Fruit fly (Drosophila melanogaster): ENCODE results near the gene CG7606.

The CG7606 gene

dm6 chr3R:17604880-17605667 is 8.7 kb downstream of the CG7606 start (continued):
- TF ChIP-seq CG10431 (GFP tag; optimal IDR thresholded peaks at IDR 0.05) (no peak), sc (optimal IDR thresholded peaks at IDR 0.05) (no peak), sc (GFP tag; optimal IDR thresholded peaks at IDR 0.05) (no peak), dmrt99B (tag; optimal IDR thresholded peaks at IDR 0.05) (no peak), ssp (GFP tag; IDR thresholded peaks at IDR 0.05) (no peak), Hr3 (GFP tag; optimal IDR thresholded peaks at IDR 0.05) (no peak), kah (GFP tag; optimal IDR thresholded peaks at IDR 0.05) (peak; percentile 73), gro (GFP tag; optimal IDR thresholded peaks at IDR 0.05) (no peak), lov (optimal IDR thresholded peaks at IDR 0.05) (no peak), lov (GFP tag; IDR thresholded peaks at IDR 0.05) (0 out of 3 replicates have a peak, but pooled peaks have one; percentile 24), tgo (GFP tag; IDR thresholded peaks at IDR 0.05) (no peak), tio (GFP tag; optimal IDR thresholded peaks at IDR 0.05) (no peak), dan (GFP tag; IDR thresholded peaks at IDR 0.05) (no peak), repo (GFP tag; optimal IDR thresholded peaks at IDR 0.05) (no peak), CG11504 (tag; optimal IDR thresholded peaks at IDR 0.05) (peak; percentile 14), mirr (GFP tag; optimal IDR thresholded peaks at IDR 0.05) (no peak), tx (GFP tag; optimal IDR thresholded peaks at IDR 0.05) (no peak), ham (GFP tag; IDR thresholded peaks at IDR 0.05) (no peak), CG34422 (GFP tag; IDR thresholded peaks at IDR 0.05) (no peak), CG11085 (GFP tag; IDR thresholded peaks at IDR 0.05) (no peak), ase (GFP tag; IDR thresholded peaks at IDR 0.05) (no peak), az2 (GFP tag; optimal IDR thresholded peaks at IDR 0.05) (no peak), NfI (GFP tag; optimal IDR thresholded peaks at IDR 0.05) (no peak), fru (optimal IDR thresholded peaks at IDR 0.05) (no peak), gem (tag; optimal IDR thresholded peaks at IDR 0.05) (peak; percentile 44), gsb (GFP tag; IDR thresholded peaks at IDR 0.05) (no peak), wek (GFP tag; optimal IDR thresholded peaks at IDR 0.05) (no peak), CG12236 (GFP tag; optimal IDR thresholded peaks at IDR 0.05) (no peak), CkIIα-i1 (GFP tag; IDR thresholded peaks at IDR 0.05) (no peak), sna (GFP tag; IDR thresholded peaks at IDR 0.05; ENCODE audit: partially characterized antibody) (no peak), E2f2 (GFP tag; IDR thresholded peaks at IDR 0.05) (no peak), CG34376 (GFP tag; optimal IDR thresholded peaks at IDR 0.05) (peak; percentile 16), mld (GFP tag; IDR thresholded peaks at IDR 0.05; ENCODE audit: partially characterized antibody) (no peak), TFAM (GFP tag; optimal IDR thresholded peaks at IDR 0.05) (no peak), lilli (GFP tag; optimal IDR thresholded peaks at IDR 0.05) (peak; percentile 14), CG14667 (GFP tag; IDR thresholded peaks at IDR 0.05) (no peak), caup (GFP tag; optimal IDR thresholded peaks at IDR 0.05; ENCODE audit: severe bottlenecking) (no peak), Mes4 (GFP tag; optimal IDR thresholded peaks at IDR 0.05) (no peak), Antp (GFP tag; optimal IDR thresholded peaks at IDR 0.05) (no peak), Dp (GFP tag; optimal IDR thresholded peaks at IDR 0.05) (no peak), Doc3 (GFP tag; IDR thresholded peaks at IDR 0.05; ENCODE audit: partially characterized antibody) (no peak), CG6813 (GFP tag; optimal IDR thresholded peaks at IDR 0.05) (no peak), CG8359 (GFP tag; optimal IDR thresholded peaks at IDR 0.05; ENCODE audit: borderline replicate concordance) (no peak), CG12155 (GFP tag; optimal IDR thresholded peaks at IDR 0.05) (no peak), CG6765 (GFP tag; optimal IDR thresholded peaks at IDR 0.05) (no peak), Hr39 (optimal IDR thresholded peaks at IDR 0.05) (no peak), grau (tag; optimal IDR thresholded peaks at IDR 0.05) (peak; percentile 47), Kr (GFP tag; optimal IDR thresholded peaks at IDR 0.05) (no peak), Hsf (GFP tag; optimal IDR thresholded peaks at IDR 0.05) (no peak), wdn (GFP tag; IDR thresholded peaks at IDR 0.05) (no peak), kay (GFP tag; optimal IDR thresholded peaks at IDR 0.05) (no peak), Xbp1 (GFP tag; optimal IDR thresholded peaks at IDR 0.05) (no peak)
